Worm (Caenorhabditis elegans): ENCODE measurements around the gene gst-2.

- TF ChIP-seq unc-62 (GFP tag; optimal IDR thresholded peaks at IDR 0.05) (no peak), mdl-1 (tag; optimal IDR thresholded peaks at IDR 0.05) (no peak), ztf-11 (tag; optimal IDR thresholded peaks at IDR 0.05) (no peak), zag-1 (tag; optimal IDR thresholded peaks at IDR 0.05) (no peak), skn-1 (tag; optimal IDR thresholded peaks at IDR 0.05) (no peak), egl-5 (tag; optimal IDR thresholded peaks at IDR 0.05) (no peak), pha-4 (tag; optimal IDR thresholded peaks at IDR 0.05) (no peak), R02D3.7 (tag; optimal IDR thresholded peaks at IDR 0.05) (no peak), nhr-28 (tag; optimal IDR thresholded peaks at IDR 0.05) (no peak), lin-39 (tag; optimal IDR thresholded peaks at IDR 0.05) (no peak), egl-27 (tag; optimal IDR thresholded peaks at IDR 0.05) (no peak), snpc-4 (tag; optimal IDR thresholded peaks at IDR 0.05) (no peak), ztf-4 (tag; optimal IDR thresholded peaks at IDR 0.05) (no peak)
Measured at ce11 chrIV:10128446-10128845, 13.4 kb downstream of the gst-2 start.

All from whole organism, L3 larva.